Fruit fly (Drosophila melanogaster) whole organism, embryonic: ENCODE results near the gene CG42390.

ENCODE experiments used
- Atf6 ChIP-seq: fragments of 200-800 bp; sonication (Bioruptor generic); IDR thresholded peaks from 2 replicates; pipeline ENCODE4 v1.3.6; 2022; ENCODE audit warnings: missing biosample characterization, missing genetic modification characterization
- B-H1 ChIP-seq: fragments of 200-800 bp; sonication (Bioruptor generic); IDR thresholded peaks from 3 replicates; pipeline ENCODE4 v1.3.6; 2022; ENCODE audit warnings: missing biosample characterization, missing genetic modification characterization
- Blimp-1 ChIP-seq: fragments of 200-800 bp; sonication (Bioruptor generic); optimal IDR thresholded peaks from 3 replicates; lab custom pipeline; 2018; ENCODE audit warnings: missing biosample characterization, missing genetic modification characterization, mild to moderate bottlenecking, moderate library complexity, missing genetic modification reagents
- CG10321 ChIP-seq: fragments of 200-800 bp; sonication (Bioruptor generic); IDR thresholded peaks from 2 replicates; pipeline ENCODE4 v1.3.6; 2022; ENCODE audit warnings: missing biosample characterization, missing genetic modification characterization
- CG10431 ChIP-seq: fragments of 200-800 bp; sonication (Bioruptor generic); optimal IDR thresholded peaks from 3 replicates; lab custom pipeline; 2018; ENCODE audit warnings: missing biosample characterization, mild to moderate bottlenecking, missing genetic modification characterization
- CG10654 ChIP-seq: fragments of 200-800 bp; sonication (Bioruptor generic); optimal IDR thresholded peaks from 2 replicates; lab custom pipeline; 2016; ENCODE audit warnings: missing biosample characterization, missing genetic modification characterization
- CG11093 ChIP-seq: fragments of 200-800 bp; sonication (Bioruptor generic); IDR thresholded peaks from 3 replicates; pipeline ENCODE4 v1.3.6; 2022; ENCODE audit warnings: missing biosample characterization, missing genetic modification characterization
- CG1233 ChIP-seq: fragments of 200-800 bp; sonication (Bioruptor generic); optimal IDR thresholded peaks from 4 replicates; lab custom pipeline; 2018; ENCODE audit warnings: missing biosample characterization, mild to moderate bottlenecking, missing genetic modification characterization
- CG12769 ChIP-seq: fragments of 200-800 bp; sonication (Bioruptor generic); optimal IDR thresholded peaks from 2 replicates; lab custom pipeline; 2019; ENCODE audit warnings: missing biosample characterization, mild to moderate bottlenecking, missing genetic modification characterization, moderate library complexity
- CG2202 ChIP-seq: fragments of 200-800 bp; sonication (Bioruptor generic); optimal IDR thresholded peaks from 2 replicates; lab custom pipeline; 2018; ENCODE audit warnings: missing biosample characterization, mild to moderate bottlenecking, missing genetic modification characterization
- CG34422 ChIP-seq: fragments of 200-800 bp; sonication (Bioruptor generic); IDR thresholded peaks from 3 replicates; pipeline ENCODE4 v1.3.6; 2022; ENCODE audit warnings: missing biosample characterization, missing genetic modification characterization
- CG3838 ChIP-seq: fragments of 200-800 bp; sonication (Bioruptor generic); optimal IDR thresholded peaks from 3 replicates; lab custom pipeline; 2016; ENCODE audit warnings: missing biosample characterization, missing genetic modification characterization
- CG6689 ChIP-seq: fragments of 200-800 bp; sonication (Bioruptor generic); IDR thresholded peaks from 2 replicates; pipeline ENCODE4 v1.3.6; 2022; ENCODE audit warnings: missing biosample characterization, missing genetic modification characterization
- CG7786 ChIP-seq: fragments of 200-800 bp; sonication (Bioruptor generic); optimal IDR thresholded peaks from 2 replicates; lab custom pipeline; 2016; ENCODE audit warnings: missing biosample characterization, missing genetic modification characterization
- CG7839 ChIP-seq: fragments of 200-800 bp; sonication (Bioruptor generic); optimal IDR thresholded peaks from 3 replicates; lab custom pipeline; 2018; ENCODE audit warnings: missing biosample characterization, mild to moderate bottlenecking, missing genetic modification characterization, moderate library complexity
- CG7963 ChIP-seq: fragments of 200-800 bp; sonication (Bioruptor generic); IDR thresholded peaks from 3 replicates; pipeline ENCODE4 v1.3.6; 2022; ENCODE audit warnings: missing biosample characterization, missing genetic modification characterization; ENCODE audit not compliant: partially characterized antibody
- CTCF ChIP-seq: fragments of 200-800 bp; sonication (Bioruptor generic); optimal IDR thresholded peaks from 2 replicates; lab custom pipeline; 2017; ENCODE audit warnings: missing biosample characterization, mild to moderate bottlenecking, missing genetic modification characterization, moderate library complexity
- Dp ChIP-seq: fragments of 200-800 bp; sonication (Bioruptor generic); optimal IDR thresholded peaks from 2 replicates; lab custom pipeline; 2018; ENCODE audit warnings: missing biosample characterization, mild to moderate bottlenecking, missing genetic modification characterization, moderate library complexity
- E2f1 ChIP-seq: fragments of 200-800 bp; sonication (Bioruptor generic); IDR thresholded peaks from 2 replicates; pipeline ENCODE4 v1.3.6; 2022; ENCODE audit warnings: missing biosample characterization, missing genetic modification characterization
- ERR ChIP-seq: fragments of 200-800 bp; sonication (Bioruptor generic); optimal IDR thresholded peaks from 2 replicates; lab custom pipeline; 2016; ENCODE audit warnings: missing biosample characterization, missing genetic modification characterization
- Ets65A ChIP-seq: fragments of 200-800 bp; sonication (Bioruptor generic); peaks from one replicate; lab custom pipeline; 2016; ENCODE audit warnings: missing biosample characterization, missing genetic modification characterization
- Fer1 ChIP-seq: fragments of 200-800 bp; sonication (Bioruptor generic); optimal IDR thresholded peaks from 2 replicates; lab custom pipeline; 2017; ENCODE audit warnings: missing biosample characterization, mild to moderate bottlenecking, missing genetic modification characterization
- HLH3B ChIP-seq: fragments of 200-800 bp; sonication (Bioruptor generic); IDR thresholded peaks from 2 replicates; pipeline ENCODE4 v1.3.6; 2022; ENCODE audit warnings: missing biosample characterization, missing genetic modification characterization
- Hr39 ChIP-seq: fragments of >200 bp; optimal IDR thresholded peaks from 2 replicates; lab custom pipeline; 2017
- Hr78 ChIP-seq, 2 experiments: fragments of 200-800 bp in 1 of 2; fragments of >200 bp in 1 of 2; sonication (Bioruptor generic) in 1 of 2; optimal IDR thresholded peaks; 2 replicates each; lab custom pipeline; 2017 to 2019; ENCODE audit warnings: missing biosample characterization in 2 of 2, missing genetic modification characterization in 2 of 2, mild to moderate bottlenecking in 1 of 2, moderate library complexity in 1 of 2
- Jarid2 ChIP-seq: fragments of 200-800 bp; sonication (Bioruptor generic); optimal IDR thresholded peaks from 3 replicates; lab custom pipeline; 2017; ENCODE audit warnings: mild to moderate bottlenecking, missing biosample characterization, missing genetic modification reagents, missing genetic modification characterization
- Med ChIP-seq: fragments of 200-800 bp; sonication (Bioruptor generic); peaks from one replicate; lab custom pipeline; 2016; ENCODE audit warnings: missing biosample characterization, missing genetic modification characterization, mild to moderate bottlenecking, inconsistent platforms, moderate library complexity
- Mrtf ChIP-seq: fragments of 200-800 bp; sonication (Bioruptor generic); IDR thresholded peaks from 3 replicates; pipeline ENCODE4 v1.3.6; 2022; ENCODE audit warnings: missing biosample characterization, missing genetic modification characterization
- NC2α ChIP-seq: fragments of 200-800 bp; sonication (Bioruptor generic); optimal IDR thresholded peaks from 2 replicates; lab custom pipeline; 2016; ENCODE audit warnings: missing biosample characterization, missing genetic modification characterization
- Neu2 ChIP-seq: fragments of 200-800 bp; sonication (Bioruptor generic); optimal IDR thresholded peaks from 3 replicates; lab custom pipeline; 2016; ENCODE audit warnings: missing biosample characterization, missing genetic modification characterization, borderline replicate concordance
- Ptx1 ChIP-seq: fragments of 200-800 bp; sonication (Bioruptor generic); IDR thresholded peaks from 2 replicates; pipeline ENCODE4 v1.3.6; 2022; ENCODE audit warnings: missing biosample characterization, missing genetic modification characterization
- Side ChIP-seq: fragments of 200-800 bp; sonication (Bioruptor generic); optimal IDR thresholded peaks from 2 replicates; lab custom pipeline; 2016; ENCODE audit warnings: missing biosample characterization, missing genetic modification characterization
- Six4 ChIP-seq: fragments of 200-800 bp; sonication (Bioruptor generic); optimal IDR thresholded peaks from 2 replicates; lab custom pipeline; 2016; ENCODE audit warnings: missing biosample characterization, missing genetic modification characterization
- Xbp1 ChIP-seq: fragments of 200-800 bp; sonication (Bioruptor generic); optimal IDR thresholded peaks from 3 replicates; lab custom pipeline; 2016; ENCODE audit warnings: missing biosample characterization, mild to moderate bottlenecking, missing genetic modification characterization
- ab ChIP-seq: fragments of 200-800 bp; sonication (Bioruptor generic); optimal IDR thresholded peaks from 2 replicates; lab custom pipeline; 2016; ENCODE audit warnings: missing biosample characterization, missing genetic modification characterization
- ato ChIP-seq: fragments of 200-800 bp; sonication (Bioruptor generic); IDR thresholded peaks from 2 replicates; pipeline ENCODE4 v1.3.6; 2022; ENCODE audit warnings: missing biosample characterization, missing genetic modification characterization; ENCODE audit not compliant: partially characterized antibody
- az2 ChIP-seq: fragments of 200-800 bp; sonication (Bioruptor generic); optimal IDR thresholded peaks from 3 replicates; lab custom pipeline; 2016; ENCODE audit warnings: missing biosample characterization, missing genetic modification characterization
- bab2 ChIP-seq: fragments of 200-800 bp; sonication (Bioruptor generic); optimal IDR thresholded peaks from 2 replicates; lab custom pipeline; 2016; ENCODE audit warnings: missing biosample characterization, missing genetic modification characterization
- chinmo ChIP-seq: fragments of 200-800 bp; sonication (Bioruptor generic); IDR thresholded peaks from 4 replicates; pipeline ENCODE4 v1.3.6; 2022; ENCODE audit warnings: missing biosample characterization, missing genetic modification characterization; ENCODE audit not compliant: partially characterized antibody
- chm ChIP-seq: fragments of 200-800 bp; sonication (Bioruptor generic); IDR thresholded peaks from 2 replicates; pipeline ENCODE4 v1.3.6; 2022; ENCODE audit warnings: missing biosample characterization, missing genetic modification characterization
- dan ChIP-seq: fragments of 200-800 bp; sonication (Bioruptor generic); IDR thresholded peaks from 2 replicates; pipeline ENCODE4 v1.3.6; 2022; ENCODE audit warnings: missing biosample characterization, missing genetic modification characterization
- dati ChIP-seq: fragments of 200-800 bp; sonication (Bioruptor generic); IDR thresholded peaks from 2 replicates; pipeline ENCODE4 v1.3.6; 2022; ENCODE audit warnings: missing biosample characterization, missing genetic modification characterization
- emc ChIP-seq: fragments of 200-800 bp; sonication (Bioruptor generic); optimal IDR thresholded peaks from 2 replicates; lab custom pipeline; 2016; ENCODE audit warnings: missing biosample characterization, missing genetic modification characterization
- fu2 ChIP-seq: fragments of 200-800 bp; sonication (Bioruptor generic); optimal IDR thresholded peaks from 2 replicates; lab custom pipeline; 2016; ENCODE audit warnings: missing biosample characterization, missing genetic modification characterization
- gce ChIP-seq: fragments of 200-800 bp; sonication (Bioruptor generic); IDR thresholded peaks from 3 replicates; pipeline ENCODE4 v1.3.6; 2022; ENCODE audit warnings: missing biosample characterization, missing genetic modification characterization
- gcm ChIP-seq: fragments of 200-800 bp; sonication (Bioruptor generic); optimal IDR thresholded peaks from 2 replicates; lab custom pipeline; 2019; ENCODE audit warnings: missing biosample characterization, mild to moderate bottlenecking, missing genetic modification characterization, moderate library complexity
- prd ChIP-seq, 3 experiments: fragments of >200 bp in 2 of 3; fragments of 200-800 bp in 1 of 3; sonication (Bioruptor generic) in 1 of 3; optimal IDR thresholded peaks in 2 of 3; IDR thresholded peaks in 1 of 3; 2 replicates in 2 of 3; 3 replicates in 1 of 3; pipeline versions ENCODE4 v1.3.6 to Lab custom; 2017 to 2022; ENCODE audit warnings: missing biosample characterization in 1 of 3, missing genetic modification characterization in 1 of 3
- rib ChIP-seq: fragments of 200-800 bp; sonication (Bioruptor generic); IDR thresholded peaks from 2 replicates; pipeline ENCODE4 v1.3.6; 2022; ENCODE audit warnings: missing biosample characterization, missing genetic modification characterization
- sens ChIP-seq: fragments of 200-800 bp; sonication (Bioruptor generic); peaks from one replicate; lab custom pipeline; 2016; ENCODE audit warnings: missing biosample characterization, missing genetic modification characterization
- z ChIP-seq: fragments of 200-800 bp; sonication (Bioruptor generic); IDR thresholded peaks from 3 replicates; pipeline ENCODE4 v1.3.6; 2022; ENCODE audit warnings: missing biosample characterization, missing genetic modification characterization
- zfh1 ChIP-seq: fragments of 200-800 bp; sonication (Bioruptor generic); IDR thresholded peaks from 3 replicates; pipeline ENCODE4 v1.3.6; 2022; ENCODE audit warnings: missing biosample characterization, missing genetic modification characterization

Gene CG42390

dm6 chr3R:22119761-22120160 is at the start of gene CG42390:
Gene CG42390, plus strand, starts transcription at chr3R:22120061.
- TF ChIP-seq E2f1 (GFP tag; lab: Robert Waterston, UW) (0 out of 2 replicates have a peak, but pooled peaks have one; percentile 10), Hr78 (GFP tag; optimal IDR thresholded peaks at IDR 0.05; lab: Kevin White, UChicago) (no peak), gcm (GFP tag; lab: Kevin White, UChicago) (no peak), chinmo (GFP tag; lab: Robert Waterston, UW) (0 out of 4 replicates have a peak, but pooled peaks have one; percentile 31), Fer1 (GFP tag; lab: Kevin White, UChicago) (no peak), chm (GFP tag; lab: Robert Waterston, UW) (0 out of 2 replicates have a peak, but pooled peaks have one; percentile 35), CG11093 (no peak), CG12769 (tag; lab: Kevin White, UChicago) (peak; percentile 35), CG6689 (GFP tag; lab: Robert Waterston, UW) (0 out of 2 replicates have a peak, but pooled peaks have one; percentile 11), Mrtf (0 out of 3 replicates have a peak, but pooled peaks have one; percentile 16), Ets65A (GFP tag; lab: Kevin White, UChicago) (peak; percentile 47)
- TF ChIP-seq, all 482 proteins: peak for 7

dm6 chr3R:22071628-22072027 is 48.2 kb upstream of the CG42390 start:
- TF ChIP-seq Side (GFP tag; lab: Kevin White, UChicago): no peak
- no peak for TF ChIP-seq CG10431 (GFP tag; lab: Kevin White, UChicago)
- TF ChIP-seq ato (GFP tag; lab: Robert Waterston, UW): 0 out of 2 replicates have a peak, but pooled peaks have one; percentile 6
- TF ChIP-seq gce (GFP tag; lab: Robert Waterston, UW): no peak
- no peak for TF ChIP-seq CG7786
- no peak for TF ChIP-seq az2
- TF ChIP-seq Xbp1 (GFP tag; lab: Kevin White, UChicago): no peak
- TF ChIP-seq zfh1 (GFP tag; lab: Robert Waterston, UW): 0 out of 3 replicates have a peak, but pooled peaks have one; percentile 28
- TF ChIP-seq ab (GFP tag; lab: Kevin White, UChicago): no peak
- TF ChIP-seq CG10654: no peak
- no peak for TF ChIP-seq dati (GFP tag; lab: Robert Waterston, UW)
- no peak for TF ChIP-seq dan (GFP tag; lab: Robert Waterston, UW)
- no peak for TF ChIP-seq rib
- no peak for TF ChIP-seq ERR (GFP tag; lab: Kevin White, UChicago)
- TF ChIP-seq z (GFP tag; lab: Robert Waterston, UW): 0 out of 3 replicates have a peak, but pooled peaks have one; percentile 11
- TF ChIP-seq Dp (GFP tag; lab: Kevin White, UChicago): no peak
- no peak for TF ChIP-seq Six4
- no peak for TF ChIP-seq Ptx1 (GFP tag; lab: Robert Waterston, UW)
- TF ChIP-seq CG7963 (GFP tag; lab: Robert Waterston, UW): no peak
- peak; percentile 11 for TF ChIP-seq Ets65A (GFP tag; lab: Kevin White, UChicago)
- no peak for TF ChIP-seq bab2 (GFP tag; lab: Kevin White, UChicago)
- no peak for TF ChIP-seq CG10321 (GFP tag; lab: Robert Waterston, UW)
- TF ChIP-seq prd (optimal IDR thresholded peaks at IDR 0.05; lab: Kevin White, UChicago): no peak
- no peak for TF ChIP-seq prd (GFP tag; IDR thresholded peaks at IDR 0.05; lab: Robert Waterston, UW)
- TF ChIP-seq CG3838 (GFP tag; lab: Kevin White, UChicago): no peak
- no peak for TF ChIP-seq CG7839 (tag; lab: Kevin White, UChicago)
- no peak for TF ChIP-seq CG34422 (GFP tag; lab: Robert Waterston, UW)
- TF ChIP-seq CTCF (GFP tag; lab: Kevin White, UChicago): no peak
- TF ChIP-seq fu2 (GFP tag; lab: Kevin White, UChicago): no peak
- TF ChIP-seq HLH3B (GFP tag; lab: Robert Waterston, UW): no peak
- TF ChIP-seq CG2202 (tag; lab: Kevin White, UChicago): no peak
- no peak for TF ChIP-seq CG1233
- TF ChIP-seq Neu2 (GFP tag; lab: Kevin White, UChicago): no peak
- no peak for TF ChIP-seq sens (GFP tag; lab: Kevin White, UChicago)
- TF ChIP-seq Jarid2 (GFP tag; lab: Kevin White, UChicago): no peak
- peak; percentile 57 for TF ChIP-seq Hr39 (lab: Kevin White, UChicago)
- TF ChIP-seq Blimp-1 (GFP tag; lab: Kevin White, UChicago): no peak
- TF ChIP-seq Atf6: no peak
- no peak for TF ChIP-seq emc (GFP tag; lab: Kevin White, UChicago)
- no peak for TF ChIP-seq Med (GFP tag; lab: Kevin White, UChicago)
- no peak for TF ChIP-seq NC2α (GFP tag; lab: Kevin White, UChicago)
- TF ChIP-seq B-H1: no peak
